Fruit fly (Drosophila melanogaster) whole organism, embryonic: ENCODE data around the gene Cks85A.
A peak's percentile ranks its signal among the peaks of the same experiment; 100 is the strongest.

ENCODE experiments used
- Atf6 ChIP-seq: fragments of 200-800 bp; sonication (Bioruptor generic); IDR thresholded peaks from 2 replicates; pipeline ENCODE4 v1.3.6; 2022; ENCODE audit warnings: missing biosample characterization, missing genetic modification characterization
- Bdp1 ChIP-seq: fragments of 200-800 bp; sonication (Bioruptor generic); optimal IDR thresholded peaks from 3 replicates; lab custom pipeline; 2016; ENCODE audit warnings: missing biosample characterization, missing genetic modification characterization
- Bteb2 ChIP-seq: fragments of 200-800 bp; sonication (Bioruptor generic); optimal IDR thresholded peaks from 2 replicates; lab custom pipeline; 2016; ENCODE audit warnings: missing biosample characterization, missing genetic modification characterization
- CG11695 ChIP-seq: fragments of 200-800 bp; sonication (Bioruptor generic); IDR thresholded peaks from 3 replicates; pipeline ENCODE4 v1.3.6; 2022; ENCODE audit warnings: missing biosample characterization, missing genetic modification characterization
- CG11723 ChIP-seq: fragments of 200-800 bp; sonication (Bioruptor generic); optimal IDR thresholded peaks from 2 replicates; lab custom pipeline; 2017; ENCODE audit warnings: missing biosample characterization, mild to moderate bottlenecking, missing genetic modification characterization
- CG13424 ChIP-seq: fragments of 200-800 bp; sonication (Bioruptor generic); optimal IDR thresholded peaks from 2 replicates; lab custom pipeline; 2019; ENCODE audit warnings: missing biosample characterization, mild to moderate bottlenecking, missing genetic modification characterization, moderate library complexity
- CG14014 ChIP-seq: fragments of 200-800 bp; sonication (Bioruptor generic); IDR thresholded peaks from 2 replicates; pipeline ENCODE4 v1.3.6; 2022; ENCODE audit warnings: missing biosample characterization, missing genetic modification characterization
- CG15696 ChIP-seq: fragments of 200-800 bp; sonication (Bioruptor generic); optimal IDR thresholded peaks from 2 replicates; lab custom pipeline; 2019; ENCODE audit warnings: missing biosample characterization, mild to moderate bottlenecking, missing genetic modification characterization, moderate library complexity
- CG18262 ChIP-seq: fragments of 200-800 bp; optimal IDR thresholded peaks from 3 replicates; lab custom pipeline; 2019; ENCODE audit warnings: missing biosample characterization, mild to moderate bottlenecking, missing genetic modification characterization, moderate library complexity
- CG1832 ChIP-seq: fragments of 200-800 bp; sonication (Bioruptor generic); optimal IDR thresholded peaks from 2 replicates; lab custom pipeline; 2017; ENCODE audit warnings: missing biosample characterization, mild to moderate bottlenecking, missing genetic modification characterization, inconsistent platforms
- CG18599 ChIP-seq: fragments of 200-800 bp; sonication (Bioruptor generic); optimal IDR thresholded peaks from 3 replicates; lab custom pipeline; 2017; ENCODE audit warnings: missing biosample characterization, missing genetic modification characterization, mild to moderate bottlenecking, moderate library complexity, missing genetic modification reagents
- CG2116 ChIP-seq: fragments of 200-800 bp; sonication (Bioruptor generic); optimal IDR thresholded peaks from 3 replicates; lab custom pipeline; 2018; ENCODE audit warnings: missing biosample characterization, mild to moderate bottlenecking, missing genetic modification characterization
- CG2712 ChIP-seq: fragments of 200-800 bp; optimal IDR thresholded peaks from 3 replicates; lab custom pipeline; 2019; ENCODE audit warnings: missing biosample characterization, mild to moderate bottlenecking, missing genetic modification characterization, moderate library complexity
- CG6791 ChIP-seq: fragments of 200-800 bp; sonication (Bioruptor generic); IDR thresholded peaks from 3 replicates; pipeline ENCODE4 v1.3.6; 2022; ENCODE audit warnings: missing biosample characterization, missing genetic modification characterization; ENCODE audit not compliant: partially characterized antibody
- CG6813 ChIP-seq: fragments of 200-800 bp; sonication (Bioruptor generic); optimal IDR thresholded peaks from 2 replicates; lab custom pipeline; 2017; ENCODE audit warnings: missing biosample characterization, missing genetic modification characterization, mild to moderate bottlenecking, moderate library complexity, missing genetic modification reagents
- CG7357 ChIP-seq: fragments of 200-800 bp; sonication (Bioruptor generic); IDR thresholded peaks from 3 replicates; pipeline ENCODE4 v1.3.6; 2022; ENCODE audit warnings: missing biosample characterization, missing genetic modification characterization
- CG7839 ChIP-seq: fragments of 200-800 bp; sonication (Bioruptor generic); optimal IDR thresholded peaks from 3 replicates; lab custom pipeline; 2018; ENCODE audit warnings: missing biosample characterization, mild to moderate bottlenecking, missing genetic modification characterization, moderate library complexity
- CG8924 ChIP-seq: fragments of 200-800 bp; optimal IDR thresholded peaks from 3 replicates; lab custom pipeline; 2019; ENCODE audit warnings: missing biosample characterization, mild to moderate bottlenecking, missing genetic modification characterization, moderate library complexity
- CHES-1-like ChIP-seq: fragments of 200-800 bp; sonication (Bioruptor generic); optimal IDR thresholded peaks from 2 replicates; lab custom pipeline; 2016; ENCODE audit warnings: missing biosample characterization, missing genetic modification characterization
- Dbx ChIP-seq: fragments of 200-800 bp; sonication (Bioruptor generic); IDR thresholded peaks from 3 replicates; pipeline ENCODE4 v1.3.6; 2022; ENCODE audit warnings: missing biosample characterization, missing genetic modification characterization
- Gsc ChIP-seq: fragments of 200-800 bp; sonication (Bioruptor generic); IDR thresholded peaks from 2 replicates; pipeline ENCODE4 v1.3.6; 2022; ENCODE audit warnings: missing biosample characterization, missing genetic modification characterization
- Hand ChIP-seq: fragments of 200-800 bp; sonication (Bioruptor generic); optimal IDR thresholded peaks from 2 replicates; lab custom pipeline; 2017; ENCODE audit warnings: mild to moderate bottlenecking, missing biosample characterization, missing genetic modification reagents, missing genetic modification characterization
- Hr3 ChIP-seq: fragments of 200-800 bp; sonication (Bioruptor generic); optimal IDR thresholded peaks from 3 replicates; lab custom pipeline; 2016; ENCODE audit warnings: missing biosample characterization, missing genetic modification characterization
- Mrtf ChIP-seq: fragments of 200-800 bp; sonication (Bioruptor generic); IDR thresholded peaks from 3 replicates; pipeline ENCODE4 v1.3.6; 2022; ENCODE audit warnings: missing biosample characterization, missing genetic modification characterization
- Neu2 ChIP-seq: fragments of 200-800 bp; sonication (Bioruptor generic); optimal IDR thresholded peaks from 3 replicates; lab custom pipeline; 2016; ENCODE audit warnings: missing biosample characterization, missing genetic modification characterization, borderline replicate concordance
- Nf-YB ChIP-seq: fragments of 200-800 bp; sonication (Bioruptor generic); optimal IDR thresholded peaks from 3 replicates; lab custom pipeline; 2019; ENCODE audit warnings: missing biosample characterization, mild to moderate bottlenecking, missing genetic modification characterization, moderate library complexity
- Sry-δ ChIP-seq: fragments of 200-800 bp; sonication (Bioruptor generic); optimal IDR thresholded peaks from 2 replicates; lab custom pipeline; 2016; ENCODE audit warnings: missing biosample characterization, missing genetic modification characterization
- TFAM ChIP-seq: fragments of 200-800 bp; sonication (Bioruptor generic); optimal IDR thresholded peaks from 2 replicates; lab custom pipeline; 2017; ENCODE audit warnings: missing biosample characterization, missing genetic modification characterization, inconsistent platforms
- Tbp ChIP-seq: fragments of >200 bp; optimal IDR thresholded peaks from 2 replicates; lab custom pipeline; 2018; ENCODE audit warnings: missing biosample characterization, missing genetic modification characterization
- abd-A ChIP-seq: fragments of 200-800 bp; sonication (Bioruptor generic); optimal IDR thresholded peaks from 3 replicates; lab custom pipeline; 2019; ENCODE audit warnings: missing biosample characterization, mild to moderate bottlenecking, missing genetic modification characterization, moderate library complexity
- bcd ChIP-seq: fragments of 200-800 bp; sonication (Bioruptor generic); optimal IDR thresholded peaks from 2 replicates; lab custom pipeline; 2017; ENCODE audit warnings: missing biosample characterization, mild to moderate bottlenecking, missing genetic modification characterization
- bsh ChIP-seq, 2 experiments: fragments of 200-800 bp; sonication (Bioruptor generic); optimal IDR thresholded peaks; 2 replicates each; lab custom pipeline; 2017 to 2018; ENCODE audit warnings: mild to moderate bottlenecking in 2 of 2, missing biosample characterization in 2 of 2, missing genetic modification characterization in 2 of 2, moderate library complexity in 1 of 2
- cg ChIP-seq: fragments of 200-800 bp; sonication (Bioruptor generic); optimal IDR thresholded peaks from 3 replicates; lab custom pipeline; 2019; ENCODE audit warnings: missing biosample characterization, mild to moderate bottlenecking, missing genetic modification characterization, moderate library complexity
- fd3F ChIP-seq: fragments of 200-800 bp; sonication (Bioruptor generic); optimal IDR thresholded peaks from 2 replicates; lab custom pipeline; 2018; ENCODE audit warnings: missing biosample characterization, mild to moderate bottlenecking, missing genetic modification characterization, moderate library complexity
- fru ChIP-seq: fragments of >200 bp; optimal IDR thresholded peaks from 2 replicates; lab custom pipeline; 2017
- gem ChIP-seq: fragments of 200-800 bp; sonication (Bioruptor generic); optimal IDR thresholded peaks from 2 replicates; lab custom pipeline; 2019; ENCODE audit warnings: missing biosample characterization, mild to moderate bottlenecking, missing genetic modification characterization, moderate library complexity
- hb ChIP-seq: fragments of 200-800 bp; sonication (Bioruptor generic); IDR thresholded peaks from 3 replicates; pipeline ENCODE4 v1.3.6; 2022; ENCODE audit warnings: missing biosample characterization, missing genetic modification characterization; ENCODE audit not compliant: partially characterized antibody
- nom ChIP-seq: fragments of 200-800 bp; sonication (Bioruptor generic); optimal IDR thresholded peaks from 2 replicates; lab custom pipeline; 2017; ENCODE audit warnings: missing biosample characterization, missing genetic modification characterization, mild to moderate bottlenecking, moderate library complexity, missing genetic modification reagents
- onecut ChIP-seq: fragments of 200-800 bp; sonication (Bioruptor generic); IDR thresholded peaks from 2 replicates; pipeline ENCODE4 v1.3.6; 2022; ENCODE audit warnings: missing biosample characterization, missing genetic modification characterization
- phol ChIP-seq: fragments of 200-800 bp; sonication (Bioruptor generic); optimal IDR thresholded peaks from 3 replicates; lab custom pipeline; 2018; ENCODE audit warnings: missing biosample characterization, mild to moderate bottlenecking, missing genetic modification characterization, moderate library complexity
- pros ChIP-seq: fragments of 200-800 bp; sonication (Bioruptor generic); optimal IDR thresholded peaks from 3 replicates; lab custom pipeline; 2019; ENCODE audit warnings: missing biosample characterization, mild to moderate bottlenecking, missing genetic modification characterization, moderate library complexity
- sens ChIP-seq: fragments of 200-800 bp; sonication (Bioruptor generic); peaks from one replicate; lab custom pipeline; 2016; ENCODE audit warnings: missing biosample characterization, missing genetic modification characterization
- slp2 ChIP-seq: fragments of 200-800 bp; sonication (Bioruptor generic); optimal IDR thresholded peaks from 2 replicates; lab custom pipeline; 2016; ENCODE audit warnings: missing biosample characterization, missing genetic modification characterization
- sqz ChIP-seq: fragments of 200-800 bp; sonication (Bioruptor generic); optimal IDR thresholded peaks from 3 replicates; lab custom pipeline; 2018; ENCODE audit warnings: missing biosample characterization, mild to moderate bottlenecking, missing genetic modification characterization
- sr ChIP-seq: fragments of 200-800 bp; sonication (Bioruptor generic); IDR thresholded peaks from 3 replicates; pipeline ENCODE4 v1.3.6; 2022; ENCODE audit warnings: missing biosample characterization, missing genetic modification characterization
- stc ChIP-seq: fragments of 200-800 bp; sonication (Bioruptor generic); IDR thresholded peaks from 2 replicates; pipeline ENCODE4 v1.3.6; 2022; ENCODE audit warnings: missing biosample characterization, missing genetic modification characterization
- tx ChIP-seq: fragments of 200-800 bp; sonication (Bioruptor generic); optimal IDR thresholded peaks from 2 replicates; lab custom pipeline; 2016; ENCODE audit warnings: missing biosample characterization, missing genetic modification characterization
- vfl ChIP-seq: fragments of 200-800 bp; sonication (Bioruptor generic); optimal IDR thresholded peaks from 2 replicates; lab custom pipeline; 2016; ENCODE audit warnings: missing biosample characterization, missing genetic modification characterization
- z ChIP-seq: fragments of 200-800 bp; sonication (Bioruptor generic); IDR thresholded peaks from 3 replicates; pipeline ENCODE4 v1.3.6; 2022; ENCODE audit warnings: missing biosample characterization, missing genetic modification characterization

Gene Cks85A

DNA sequence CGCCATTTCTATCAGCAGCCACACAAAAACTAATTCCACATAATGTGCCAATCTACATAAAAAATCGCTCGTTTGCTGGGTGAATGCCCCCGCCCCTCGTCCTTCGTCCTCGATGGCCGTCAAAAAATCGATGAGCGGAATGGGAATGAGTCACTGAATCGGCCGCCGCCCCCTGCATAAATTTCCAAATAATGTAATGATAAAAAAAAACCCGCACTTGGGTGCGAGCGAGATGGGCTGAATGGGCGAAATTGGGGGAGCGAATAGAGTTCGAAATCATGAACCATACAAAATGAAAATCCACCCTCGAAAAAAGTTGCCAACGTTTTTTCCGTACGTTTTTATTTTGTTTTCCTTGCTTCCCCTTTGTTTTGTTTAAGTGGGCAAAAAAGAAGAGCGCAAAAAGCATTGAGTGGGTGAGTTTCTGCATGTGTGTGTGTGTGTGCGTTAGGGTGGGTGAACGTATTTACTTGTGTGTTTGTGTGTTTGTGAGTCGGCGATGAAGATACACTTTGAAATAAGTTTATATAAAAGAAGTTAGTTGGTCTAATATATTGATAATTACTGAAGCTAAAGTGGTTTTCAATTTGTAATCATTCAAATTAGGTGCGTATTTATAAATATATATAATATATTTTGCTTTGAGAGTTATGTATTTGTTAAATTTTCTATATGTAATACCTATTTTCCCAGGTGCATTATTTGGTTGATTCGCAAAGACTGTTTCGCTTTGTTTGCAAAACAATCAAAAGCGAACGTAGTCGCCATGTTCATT, 12.7 kb downstream of the Cks85A start:
- no peak for TF ChIP-seq CG15696 (tag; lab: Kevin White, UChicago)
- TF ChIP-seq sens (GFP tag; lab: Kevin White, UChicago) = peak; percentile 64
- peak; percentile 59 for TF ChIP-seq cg
- TF ChIP-seq nom = peak; percentile 71
- no peak for TF ChIP-seq CG7357 (GFP tag; lab: Robert Waterston, UW)
- no peak for TF ChIP-seq Atf6
- TF ChIP-seq z (GFP tag; lab: Robert Waterston, UW) = peak; percentile 77; the same call in 2 of the 3 replicates
- TF ChIP-seq CG18599 (GFP tag; lab: Kevin White, UChicago) = peak; percentile 17
- TF ChIP-seq onecut (GFP tag; lab: Robert Waterston, UW) = peak; percentile 97
- no peak for TF ChIP-seq Bteb2 (GFP tag; lab: Kevin White, UChicago)
- TF ChIP-seq Bdp1 (GFP tag; lab: Kevin White, UChicago) = no peak
- no peak for TF ChIP-seq fd3F (GFP tag; lab: Kevin White, UChicago)
- peak; percentile 98 for TF ChIP-seq sqz (GFP tag; lab: Kevin White, UChicago)
- TF ChIP-seq CG14014 (GFP tag; lab: Robert Waterston, UW) = no peak
- peak; percentile 41 for TF ChIP-seq gem (tag; lab: Kevin White, UChicago)
- TF ChIP-seq CG18262 = peak; percentile 22
- 0 out of 3 replicates have a peak, but pooled peaks have one; percentile 16 for TF ChIP-seq Mrtf (GFP tag; lab: Robert Waterston, UW)
- peak; percentile 59 for TF ChIP-seq sr (GFP tag; lab: Robert Waterston, UW)
- TF ChIP-seq CG6791 = no peak
- TF ChIP-seq hb (GFP tag; lab: Robert Waterston, UW) = 0 out of 3 replicates have a peak, but pooled peaks have one; percentile 21
- no peak for TF ChIP-seq CG11723 (GFP tag; lab: Kevin White, UChicago)
- no peak for TF ChIP-seq bcd (GFP tag; lab: Kevin White, UChicago)
- no peak for TF ChIP-seq slp2 (GFP tag; lab: Kevin White, UChicago)
- no peak for TF ChIP-seq phol (tag; lab: Kevin White, UChicago)
- no peak for TF ChIP-seq Gsc (GFP tag; lab: Robert Waterston, UW)
- peak; percentile 93 for TF ChIP-seq abd-A (tag; lab: Kevin White, UChicago)
- TF ChIP-seq CHES-1-like (GFP tag; lab: Kevin White, UChicago) = no peak
- TF ChIP-seq Hr3 (GFP tag; lab: Kevin White, UChicago) = no peak
- TF ChIP-seq CG11695 (GFP tag; lab: Robert Waterston, UW) = no peak
- no peak for TF ChIP-seq Tbp (GFP tag; lab: Kevin White, UChicago)
- peak; percentile 10 for TF ChIP-seq Hand (GFP tag; lab: Kevin White, UChicago)
- peak; percentile 22 for TF ChIP-seq CG7839
- no peak for TF ChIP-seq Sry-δ (GFP tag; lab: Kevin White, UChicago)
- peak; percentile 16 for TF ChIP-seq CG2712 (tag; lab: Kevin White, UChicago)
- no peak for TF ChIP-seq Neu2 (GFP tag; lab: Kevin White, UChicago)
- TF ChIP-seq tx = no peak
- no peak for TF ChIP-seq TFAM
- TF ChIP-seq CG1832 (GFP tag; lab: Kevin White, UChicago) = peak; percentile 32
- no peak for TF ChIP-seq vfl (GFP tag; lab: Kevin White, UChicago)
- no peak for TF ChIP-seq fru
- peak in 1 of 2 experiments; percentile 21 for TF ChIP-seq bsh (GFP tag; optimal IDR thresholded peaks at IDR 0.05; lab: Kevin White, UChicago)
- TF ChIP-seq stc (GFP tag; lab: Robert Waterston, UW) = no peak
- TF ChIP-seq pros (GFP tag; lab: Kevin White, UChicago) = peak; percentile 45
- TF ChIP-seq Dbx (GFP tag; lab: Robert Waterston, UW) = no peak
- peak; percentile 8 for TF ChIP-seq CG8924 (tag; lab: Kevin White, UChicago)
- TF ChIP-seq CG2116 = no peak
- no peak for TF ChIP-seq CG13424 (tag; lab: Kevin White, UChicago)
- no peak for TF ChIP-seq CG6813 (GFP tag; lab: Kevin White, UChicago)
- TF ChIP-seq Nf-YB (GFP tag; lab: Kevin White, UChicago) = peak; percentile 91
